Fruit fly (Drosophila melanogaster): ENCODE results near the gene Nepl11.

Gene Nepl11

dm6 chr3R:4281119-4281861, 13.3 kb downstream of the Nepl11 start (continued):
- no peak for TF ChIP-seq tgo (GFP tag; IDR thresholded peaks at IDR 0.05)
- no peak for TF ChIP-seq kay (GFP tag; optimal IDR thresholded peaks at IDR 0.05)
- peak; percentile 16 for TF ChIP-seq grn (GFP tag; optimal IDR thresholded peaks at IDR 0.05)
- no peak for TF ChIP-seq ci (GFP tag; IDR thresholded peaks at IDR 0.05)
- TF ChIP-seq Hsf (GFP tag; optimal IDR thresholded peaks at IDR 0.05): no peak
- TF ChIP-seq Deaf1 (tag; optimal IDR thresholded peaks at IDR 0.05): peak; percentile 96
- no peak for TF ChIP-seq zen (tag; optimal IDR thresholded peaks at IDR 0.05)

- TF ChIP-seq Dek (tag; optimal IDR thresholded peaks at IDR 0.05) (no peak), lab (GFP tag; optimal IDR thresholded peaks at IDR 0.05) (peak; percentile 4), Deaf1 (tag; optimal IDR thresholded peaks at IDR 0.05) (peak; percentile 83), abd-A (tag; optimal IDR thresholded peaks at IDR 0.05) (peak; percentile 46), CG14441 (GFP tag; IDR thresholded peaks at IDR 0.05) (no peak), Trl (optimal IDR thresholded peaks at IDR 0.05) (peak in 1 of 2 experiments; percentile 21), Trl (GFP tag; optimal IDR thresholded peaks at IDR 0.05) (no peak), CG13894 (tag; optimal IDR thresholded peaks at IDR 0.05) (peak; percentile 36), sr (GFP tag; IDR thresholded peaks at IDR 0.05) (no peak), Adf1 (GFP tag; IDR thresholded peaks at IDR 0.05) (peak; percentile 27; the same call in 1 of the 2 replicates), Hmx (GFP tag; optimal IDR thresholded peaks at IDR 0.05) (no peak), scrt (GFP tag; optimal IDR thresholded peaks at IDR 0.05) (no peak), pzg (GFP tag; optimal IDR thresholded peaks at IDR 0.05) (peak; percentile 8), CG32532 (GFP tag; IDR thresholded peaks at IDR 0.05) (0 out of 2 replicates have a peak, but pooled peaks have one; percentile 16), CG10543 (GFP tag; optimal IDR thresholded peaks at IDR 0.05) (peak; percentile 36), usp (GFP tag; optimal IDR thresholded peaks at IDR 0.05) (no peak), gcm (GFP tag; optimal IDR thresholded peaks at IDR 0.05) (peak; percentile 3), ci (GFP tag; IDR thresholded peaks at IDR 0.05) (peak; percentile 51; the same call in 1 of the 3 replicates), Med (GFP tag) (peak; percentile 78)
Observed at dm6 chr3R:4280062-4280461, 14.6 kb downstream of the Nepl11 start, which contains the start of gene cpx. cpx (plus strand) TSS chr3R:4280221.

dm6 chr3R:4277828-4278227, 16.8 kb downstream of the Nepl11 start, which contains the start of gene flip:
flip (minus strand) TSS chr3R:4277928.
- TF ChIP-seq HLH3B (GFP tag; IDR thresholded peaks at IDR 0.05) (no peak), CG4707 (GFP tag; optimal IDR thresholded peaks at IDR 0.05) (no peak), fd64A (GFP tag; optimal IDR thresholded peaks at IDR 0.05) (no peak), CG15011 (GFP tag; optimal IDR thresholded peaks at IDR 0.05) (no peak), Antp (GFP tag; optimal IDR thresholded peaks at IDR 0.05) (no peak), shn (GFP tag; optimal IDR thresholded peaks at IDR 0.05) (no peak)

- TF ChIP-seq vnd (GFP tag; IDR thresholded peaks at IDR 0.05; ENCODE audit: partially characterized antibody): peak; percentile 25; the same call in 1 of the 3 replicates
- TF ChIP-seq nerfin-2 (GFP tag; IDR thresholded peaks at IDR 0.05; ENCODE audit: partially characterized antibody): 0 out of 2 replicates have a peak, but pooled peaks have one; percentile 43
- TF ChIP-seq Ets97D (GFP tag; optimal IDR thresholded peaks at IDR 0.05): no peak
- peak; percentile 18 for TF ChIP-seq Med (GFP tag)
- peak; percentile 66 for TF ChIP-seq CG16813 (GFP tag; IDR thresholded peaks at IDR 0.05; ENCODE audit: partially characterized antibody)
- peak; percentile 60; the same call in 2 of the 3 replicates for TF ChIP-seq CG14860 (GFP tag; IDR thresholded peaks at IDR 0.05; ENCODE audit: partially characterized antibody)
- no peak for TF ChIP-seq CG3838 (GFP tag; optimal IDR thresholded peaks at IDR 0.05)
- 0 out of 2 replicates have a peak, but pooled peaks have one; percentile 28 for TF ChIP-seq ato (GFP tag; IDR thresholded peaks at IDR 0.05; ENCODE audit: partially characterized antibody)
- peak; percentile 18; the same call in 1 of the 3 replicates for TF ChIP-seq CG6791 (GFP tag; IDR thresholded peaks at IDR 0.05; ENCODE audit: partially characterized antibody)
- no peak for TF ChIP-seq tll (GFP tag; optimal IDR thresholded peaks at IDR 0.05)
- TF ChIP-seq sisA (GFP tag; IDR thresholded peaks at IDR 0.05): no peak
- TF ChIP-seq HLH4C (GFP tag; IDR thresholded peaks at IDR 0.05; ENCODE audit: partially characterized antibody): peak; percentile 70; the same call in 2 of the 3 replicates
Observed at dm6 chr3R:4268339-4268738, 26.3 kb downstream of the Nepl11 start.

Data from whole organism, embryonic.